Fruit fly (Drosophila melanogaster): ENCODE data around the gene Pex7.

The Pex7 gene

DNA sequence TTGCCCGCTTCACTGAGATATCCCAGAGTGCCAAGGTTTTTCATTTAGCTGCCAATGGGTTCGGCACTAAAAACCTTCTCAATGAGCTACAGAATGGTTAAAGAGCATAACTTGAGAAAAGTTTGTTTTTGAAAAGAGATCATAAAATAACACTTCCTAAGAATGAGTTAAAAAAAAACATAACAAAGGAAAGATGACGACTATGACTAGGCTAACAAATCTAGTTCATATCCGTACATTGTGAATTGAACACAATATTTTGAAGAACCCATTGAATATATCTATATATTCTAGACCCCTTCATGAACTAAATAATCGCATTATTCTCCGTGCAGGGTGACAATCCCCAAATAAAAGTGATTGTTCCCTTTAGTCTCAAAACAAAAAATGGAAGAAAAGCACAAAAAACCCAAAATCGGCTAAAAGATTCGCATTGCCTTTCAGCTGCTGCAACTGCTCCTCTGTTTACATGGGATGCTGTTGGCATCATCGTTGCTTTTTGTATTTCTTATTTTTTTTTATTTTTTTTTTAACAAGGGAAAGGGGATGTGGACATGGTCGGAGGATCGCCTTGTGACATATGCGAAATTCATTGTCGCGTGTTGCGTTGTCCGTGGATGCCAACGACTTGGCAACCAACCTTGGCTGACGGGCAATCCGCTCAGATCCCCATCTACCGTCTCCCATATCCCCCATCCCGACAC, 9.9 kb downstream of the Pex7 start:
- no peak for TF ChIP-seq Sin3A (optimal IDR thresholded peaks at IDR 0.05)
- no peak for TF ChIP-seq h (optimal IDR thresholded peaks at IDR 0.05)
- no peak for TF ChIP-seq Myc (optimal IDR thresholded peaks at IDR 0.05)
- no peak for TF ChIP-seq psq (optimal IDR thresholded peaks at IDR 0.05)
- no peak for TF ChIP-seq insv (optimal IDR thresholded peaks at IDR 0.05)
- no peak for TF ChIP-seq ttk (optimal IDR thresholded peaks at IDR 0.05)

DNA sequence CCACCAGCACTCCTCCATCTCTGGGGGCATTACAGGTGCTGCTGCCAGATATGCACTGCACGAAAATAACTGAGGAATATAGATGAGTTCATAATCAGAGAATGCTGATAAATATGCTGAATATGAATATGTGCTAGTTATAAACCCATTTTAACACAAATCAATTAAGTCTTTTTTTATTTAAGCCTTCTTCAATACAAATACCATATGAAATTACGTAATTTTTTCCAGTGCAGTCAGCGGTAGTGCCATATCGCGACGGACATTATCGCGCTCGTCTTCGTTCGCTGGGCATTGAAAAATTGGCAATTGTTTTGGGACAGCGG, 10.4 kb downstream of the Pex7 start:
- TF ChIP-seq insv (optimal IDR thresholded peaks at IDR 0.05) (no peak), Myc (optimal IDR thresholded peaks at IDR 0.05) (no peak), h (optimal IDR thresholded peaks at IDR 0.05) (no peak), psq (optimal IDR thresholded peaks at IDR 0.05) (no peak), Sin3A (optimal IDR thresholded peaks at IDR 0.05) (no peak), ttk (optimal IDR thresholded peaks at IDR 0.05) (no peak)

- no peak for TF ChIP-seq insv (optimal IDR thresholded peaks at IDR 0.05)
- TF ChIP-seq Myc (optimal IDR thresholded peaks at IDR 0.05), result no peak
- no peak for TF ChIP-seq h (optimal IDR thresholded peaks at IDR 0.05)
- no peak for TF ChIP-seq psq (optimal IDR thresholded peaks at IDR 0.05)
- TF ChIP-seq Sin3A (optimal IDR thresholded peaks at IDR 0.05), result no peak
- TF ChIP-seq ttk (optimal IDR thresholded peaks at IDR 0.05), result no peak
Observed at dm6 chr3L:8657787-8658186, 10.8 kb downstream of the Pex7 start.

DNA sequence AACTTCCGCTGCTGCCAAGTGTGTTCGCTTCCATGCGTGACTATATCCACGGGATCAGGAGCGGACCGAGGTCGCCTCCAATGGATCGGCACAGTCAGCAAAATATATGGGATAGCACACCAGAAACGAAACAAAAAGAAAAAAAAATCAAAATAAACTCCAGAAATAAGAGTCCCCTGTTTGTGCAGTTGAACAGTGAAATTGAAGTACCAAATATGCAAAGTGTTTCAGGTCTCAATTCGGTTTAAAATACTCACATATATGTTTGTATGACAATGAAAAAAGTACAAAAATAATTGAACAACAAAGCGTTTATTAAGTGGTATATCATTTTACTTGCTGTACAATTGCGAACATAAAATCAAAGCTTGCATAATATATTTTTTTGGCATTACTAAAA, 12.7 kb downstream of the Pex7 start:
- TF ChIP-seq psq (optimal IDR thresholded peaks at IDR 0.05), result no peak
- TF ChIP-seq insv (optimal IDR thresholded peaks at IDR 0.05), result no peak
- TF ChIP-seq Sin3A (optimal IDR thresholded peaks at IDR 0.05), result no peak
- TF ChIP-seq Myc (optimal IDR thresholded peaks at IDR 0.05), result no peak
- no peak for TF ChIP-seq h (optimal IDR thresholded peaks at IDR 0.05)
- no peak for TF ChIP-seq ttk (optimal IDR thresholded peaks at IDR 0.05)

DNA sequence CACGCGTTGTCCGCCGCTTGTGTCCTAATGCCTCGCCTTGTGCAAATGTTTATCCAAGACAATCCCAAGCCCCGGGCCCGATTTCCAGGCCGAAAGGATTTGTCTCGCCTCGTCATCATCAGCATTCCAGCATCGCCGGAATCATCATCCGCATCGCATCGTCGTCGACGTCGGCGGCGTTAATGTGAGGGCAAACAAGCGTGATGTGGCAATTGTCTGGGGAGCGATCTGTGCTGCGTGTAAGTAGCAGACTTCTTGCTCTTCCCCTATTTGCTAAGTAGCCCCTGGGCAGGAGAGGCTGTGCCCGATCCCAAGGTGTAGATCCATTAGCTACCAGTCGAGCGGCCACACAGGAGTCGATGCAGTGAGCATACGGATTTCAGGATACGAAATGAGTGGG, 13.9 kb downstream of the Pex7 start:
- TF ChIP-seq Sin3A (optimal IDR thresholded peaks at IDR 0.05), result no peak

DNA sequence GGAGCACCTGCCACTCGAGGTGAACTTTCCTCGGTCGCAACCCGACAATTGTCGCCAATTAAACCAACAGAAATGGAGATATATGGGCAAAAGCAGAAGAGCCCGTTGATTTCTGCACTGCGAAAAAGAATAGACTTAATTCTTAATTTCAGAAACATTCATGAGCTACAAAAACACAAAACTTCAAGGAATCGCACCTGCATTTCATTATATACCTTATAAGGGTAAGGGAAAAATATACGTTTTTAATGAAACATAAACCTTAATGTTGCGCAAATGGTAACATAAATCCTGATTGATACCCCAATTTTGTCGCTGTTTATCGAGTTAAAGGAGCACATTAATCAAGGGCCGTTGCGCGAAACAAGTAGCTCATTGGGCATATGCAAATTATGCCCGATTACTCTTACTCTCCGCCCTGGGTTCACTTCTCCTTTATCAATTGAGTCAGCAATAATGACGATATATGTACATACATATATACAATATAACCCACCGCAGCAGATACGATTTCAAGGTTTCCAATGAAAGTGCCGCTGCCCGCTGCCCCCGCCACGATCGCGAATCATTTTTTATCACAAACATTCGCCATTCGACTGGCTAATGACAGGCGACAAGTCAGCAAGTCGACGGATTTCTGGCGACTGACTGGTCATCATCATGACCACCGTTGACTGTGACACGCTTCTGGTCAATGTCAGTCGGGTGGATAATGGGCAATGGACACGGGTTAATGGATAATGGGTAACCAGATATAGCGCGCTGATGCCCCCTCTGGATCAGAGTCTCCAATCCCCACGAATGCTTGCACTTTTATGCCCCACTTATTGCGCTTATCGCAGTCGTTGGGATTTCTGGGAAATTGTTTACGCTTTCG, 15.1 kb downstream of the Pex7 start:
- no peak for TF ChIP-seq ttk (optimal IDR thresholded peaks at IDR 0.05)
- TF ChIP-seq insv (optimal IDR thresholded peaks at IDR 0.05), result no peak
- TF ChIP-seq psq (optimal IDR thresholded peaks at IDR 0.05), result no peak
- no peak for TF ChIP-seq Myc (optimal IDR thresholded peaks at IDR 0.05)
- no peak for TF ChIP-seq h (optimal IDR thresholded peaks at IDR 0.05)
- TF ChIP-seq Sin3A (optimal IDR thresholded peaks at IDR 0.05), result no peak

DNA sequence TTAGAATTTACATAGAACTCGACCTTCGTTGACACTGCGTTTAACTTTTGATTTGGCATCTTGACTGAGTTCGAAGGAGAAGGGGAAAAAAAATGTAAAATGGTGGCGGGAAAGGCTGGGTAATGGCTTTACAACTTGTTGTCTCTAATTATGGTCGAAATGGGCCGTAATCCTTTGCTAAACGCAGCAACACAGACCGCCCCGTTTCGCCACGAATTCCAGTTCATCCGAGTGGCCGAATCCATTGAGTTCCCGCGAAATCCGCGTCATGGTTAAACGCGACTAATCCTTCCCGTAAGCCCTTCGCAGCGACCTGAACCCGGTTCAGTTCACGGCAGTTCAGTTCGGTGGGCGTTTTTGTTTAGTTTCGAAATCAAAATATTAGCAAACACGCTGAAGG, 19.2 kb downstream of the Pex7 start:
- TF ChIP-seq psq (optimal IDR thresholded peaks at IDR 0.05) (no peak), Sin3A (optimal IDR thresholded peaks at IDR 0.05) (no peak), Myc (optimal IDR thresholded peaks at IDR 0.05) (no peak)

DNA sequence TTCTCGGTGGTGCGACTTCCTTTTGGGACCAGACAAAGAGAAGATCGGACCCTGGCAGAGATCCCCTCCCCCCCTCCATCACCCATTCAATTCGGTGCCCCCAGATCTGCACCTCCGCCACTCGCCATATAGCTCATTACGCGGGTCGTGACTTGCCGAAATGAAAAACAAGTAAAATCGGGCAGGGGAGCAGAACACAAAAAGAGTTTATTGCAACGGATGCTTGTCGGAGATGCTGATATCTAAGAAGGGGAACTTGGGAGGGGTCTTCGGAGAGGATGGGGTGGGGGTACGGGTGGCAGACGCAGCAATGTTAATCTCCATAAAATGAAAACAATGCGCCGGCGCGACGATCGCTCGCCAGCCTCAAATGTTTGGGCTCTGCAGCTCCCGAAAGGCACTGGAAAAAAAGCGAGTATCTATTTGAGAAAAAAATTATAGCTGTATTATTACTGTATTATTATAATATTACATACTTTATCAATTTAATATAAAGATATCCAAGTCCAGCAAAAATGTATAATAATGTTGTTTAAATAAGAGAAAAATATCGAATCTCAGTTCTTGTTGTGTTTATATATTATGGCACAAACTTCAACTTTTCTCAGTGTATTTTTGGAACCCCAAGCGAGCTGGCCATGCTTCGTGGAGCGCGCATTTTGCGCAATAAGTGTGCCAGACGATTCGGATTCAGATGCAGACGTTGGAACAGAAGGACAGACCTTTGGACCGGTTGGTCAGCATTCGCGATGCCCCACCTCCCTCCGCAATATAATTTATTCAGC, 21.1 kb downstream of the Pex7 start:
- TF ChIP-seq psq (optimal IDR thresholded peaks at IDR 0.05) (no peak), ttk (optimal IDR thresholded peaks at IDR 0.05) (no peak), Myc (optimal IDR thresholded peaks at IDR 0.05) (no peak), h (optimal IDR thresholded peaks at IDR 0.05) (no peak), insv (optimal IDR thresholded peaks at IDR 0.05) (no peak), Sin3A (optimal IDR thresholded peaks at IDR 0.05) (no peak)

dm6 chr3L:8669087-8669486, 22.1 kb downstream of the Pex7 start:
- no peak for TF ChIP-seq insv (optimal IDR thresholded peaks at IDR 0.05)
- no peak for TF ChIP-seq ttk (optimal IDR thresholded peaks at IDR 0.05)
- TF ChIP-seq Sin3A (optimal IDR thresholded peaks at IDR 0.05), result no peak
- no peak for TF ChIP-seq Myc (optimal IDR thresholded peaks at IDR 0.05)
- TF ChIP-seq h (optimal IDR thresholded peaks at IDR 0.05), result no peak
- TF ChIP-seq psq (optimal IDR thresholded peaks at IDR 0.05), result no peak

- no peak for TF ChIP-seq Myc (optimal IDR thresholded peaks at IDR 0.05)
- TF ChIP-seq psq (optimal IDR thresholded peaks at IDR 0.05), result no peak
- no peak for TF ChIP-seq h (optimal IDR thresholded peaks at IDR 0.05)
- no peak for TF ChIP-seq ttk (optimal IDR thresholded peaks at IDR 0.05)
- no peak for TF ChIP-seq insv (optimal IDR thresholded peaks at IDR 0.05)
- no peak for TF ChIP-seq Sin3A (optimal IDR thresholded peaks at IDR 0.05)
Observed at dm6 chr3L:8669847-8670622, 23.1 kb downstream of the Pex7 start.

dm6 chr3L:8670983-8671382, 24.0 kb downstream of the Pex7 start:
- TF ChIP-seq Sin3A (optimal IDR thresholded peaks at IDR 0.05) (no peak), ttk (optimal IDR thresholded peaks at IDR 0.05) (no peak)
